Worm (Caenorhabditis elegans): ENCODE measurements around the gene spc-1.

ce11 chrX:3089894-3090414 is 36.9 kb downstream of the spc-1 start:
- no peak for TF ChIP-seq him-1 (tag; optimal IDR thresholded peaks at IDR 0.05)
- TF ChIP-seq dao-5 (tag; optimal IDR thresholded peaks at IDR 0.05), result no peak
- peak; percentile 26 for TF ChIP-seq W03F9.2 (tag; optimal IDR thresholded peaks at IDR 0.05)

All from whole organism, L4/young adult.